Worm (Caenorhabditis elegans) whole organism, L1 larva: ENCODE results near the gene M03F8.5.

Experiments
- fkh-10 ChIP-seq: sonication (generic microtip); optimal IDR thresholded peaks from 2 replicates; lab custom pipeline; 2017; ENCODE audit warnings: missing biosample characterization, missing genetic modification reagents, missing genetic modification characterization
- sox-4 ChIP-seq: sonication (generic microtip); optimal IDR thresholded peaks from 2 replicates; lab custom pipeline; 2016; ENCODE audit warnings: missing genetic modification characterization, missing compliant biosample characterization
- unc-86 ChIP-seq: sonication (generic microtip); optimal IDR thresholded peaks from 2 replicates; lab custom pipeline; 2016; ENCODE audit warnings: missing genetic modification characterization, missing compliant biosample characterization

DNA sequence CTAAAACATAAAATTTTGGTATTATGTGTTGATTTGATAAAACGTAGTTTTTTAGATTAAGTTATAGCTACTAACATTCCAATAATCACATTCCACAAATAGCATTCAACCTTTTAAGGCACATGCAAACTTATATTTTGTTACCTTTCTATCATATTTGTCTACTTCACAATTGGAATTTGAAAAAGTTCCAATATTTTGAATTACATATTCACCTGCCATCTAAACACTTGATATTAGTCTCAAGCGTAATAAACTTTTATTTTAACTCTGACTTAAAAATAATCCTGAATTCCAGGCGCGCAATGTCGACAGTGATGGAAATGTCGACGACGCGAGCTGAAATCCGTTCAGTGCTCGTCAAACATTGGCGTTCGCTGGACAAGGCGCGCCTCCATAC lies 39.1 kb upstream of the M03F8.5 start, which contains the start of gene acy-2:
- TF ChIP-seq unc-86, result no peak
- no peak for TF ChIP-seq fkh-10 (GFP tag; lab: Kevin White, UChicago)
- no peak for TF ChIP-seq sox-4 (tag; lab: Kevin White, UChicago)
